Worm (Caenorhabditis elegans): ENCODE data around the gene acl-12.

DNA sequence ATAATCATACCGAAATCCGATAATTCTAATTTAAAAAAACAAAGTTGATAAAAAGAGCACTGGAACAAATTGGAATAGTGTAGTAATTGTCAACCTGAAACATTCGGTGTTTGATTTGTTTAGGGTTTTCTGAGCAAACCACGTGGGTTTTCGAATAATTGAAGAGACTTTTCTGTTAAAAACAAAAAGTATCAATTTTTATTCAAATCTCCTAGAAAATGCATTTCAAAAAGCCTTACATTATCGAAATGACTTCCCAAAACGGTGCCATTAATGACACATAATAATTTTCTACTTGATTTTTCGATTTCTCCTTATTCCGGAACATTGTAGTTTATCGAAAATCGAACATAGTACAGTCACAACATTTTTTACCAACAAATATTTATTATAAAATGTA is 44.4 kb downstream of the acl-12 start, which contains the start of gene C10A4.13:
- TF ChIP-seq aly-2 (tag; optimal IDR thresholded peaks at IDR 0.05) (no peak), lsy-2 (tag; optimal IDR thresholded peaks at IDR 0.05) (no peak)
